Worm (Caenorhabditis elegans) whole organism, L3 larva: ENCODE measurements around the gene ttr-45.

Experiments used
- aly-2 ChIP-seq: fragments of 150-350 bp; optimal IDR thresholded peaks from 2 replicates; lab custom pipeline; 2014; ENCODE audit warnings: missing biosample characterization, missing genetic modification characterization
- ama-1 ChIP-seq: fragments of 150-350 bp; optimal IDR thresholded peaks from 2 replicates; lab custom pipeline; 2018
- ceh-16 ChIP-seq: sonication (generic microtip); optimal IDR thresholded peaks from 2 replicates; lab custom pipeline; 2017; ENCODE audit warnings: missing biosample characterization, missing genetic modification characterization
- ceh-28 ChIP-seq: fragments of 150-350 bp; optimal IDR thresholded peaks from 2 replicates; lab custom pipeline; 2014; ENCODE audit warnings: missing biosample characterization, missing genetic modification reagents, missing genetic modification characterization
- ceh-9 ChIP-seq: sonication (generic microtip); optimal IDR thresholded peaks from 2 replicates; lab custom pipeline; 2018; ENCODE audit warnings: missing biosample characterization, missing genetic modification characterization
- daf-12 ChIP-seq: fragments of 150-350 bp; optimal IDR thresholded peaks from 2 replicates; lab custom pipeline; 2014; ENCODE audit warnings: missing biosample characterization, missing genetic modification reagents, missing genetic modification characterization
- egl-27 ChIP-seq: sonication (generic microtip); optimal IDR thresholded peaks from 4 replicates; lab custom pipeline; 2017; ENCODE audit warnings: missing biosample characterization, missing genetic modification reagents, missing genetic modification characterization
- egl-5 ChIP-seq: fragments of 150-350 bp; optimal IDR thresholded peaks from 2 replicates; lab custom pipeline; 2017; ENCODE audit warnings: missing biosample characterization, missing genetic modification reagents, missing genetic modification characterization, inconsistent platforms
- elt-2 ChIP-seq: sonication (generic microtip); optimal IDR thresholded peaks from 2 replicates; lab custom pipeline; 2016; ENCODE audit warnings: missing genetic modification reagents, mild to moderate bottlenecking, missing genetic modification characterization, missing compliant biosample characterization
- elt-3 ChIP-seq, 3 experiments: fragments of 150-350 bp in 1 of 3; sonication (generic microtip) in 2 of 3; optimal IDR thresholded peaks; 2 replicates in 2 of 3; 4 replicates in 1 of 3; lab custom pipeline; 2014 to 2017; ENCODE audit warnings: missing biosample characterization in 3 of 3, missing genetic modification characterization in 3 of 3
- eor-1 ChIP-seq, 2 experiments: fragments of 150-350 bp; optimal IDR thresholded peaks; 2 replicates each; lab custom pipeline; 2014 to 2018; ENCODE audit warnings: missing biosample characterization in 2 of 2, missing genetic modification characterization in 2 of 2
- fkh-10 ChIP-seq: sonication (generic microtip); optimal IDR thresholded peaks from 2 replicates; lab custom pipeline; 2017; ENCODE audit warnings: missing biosample characterization, missing genetic modification reagents, missing genetic modification characterization
- hmg-11 ChIP-seq: sonication (generic microtip); optimal IDR thresholded peaks from 2 replicates; lab custom pipeline; 2016; ENCODE audit warnings: missing genetic modification characterization, missing compliant biosample characterization
- jun-1 ChIP-seq: fragments of 150-350 bp; optimal IDR thresholded peaks from 2 replicates; lab custom pipeline; 2014; ENCODE audit warnings: missing biosample characterization, missing genetic modification reagents, missing genetic modification characterization
- lin-15B ChIP-seq: fragments of 150-350 bp; optimal IDR thresholded peaks from 2 replicates; lab custom pipeline; 2014; ENCODE audit warnings: missing biosample characterization, missing genetic modification characterization
- lin-39 ChIP-seq: fragments of 150-350 bp; optimal IDR thresholded peaks from 2 replicates; lab custom pipeline; 2018; ENCODE audit warnings: missing biosample characterization, missing genetic modification reagents, missing genetic modification characterization
- nfya-1 ChIP-seq: sonication (generic microtip); optimal IDR thresholded peaks from 2 replicates; lab custom pipeline; 2017; ENCODE audit warnings: missing genetic modification characterization, mild to moderate bottlenecking, missing compliant biosample characterization, antibody characterized with exemption, moderate library complexity; ENCODE audit not compliant: insufficient read depth
- nhr-11 ChIP-seq: fragments of 150-350 bp; optimal IDR thresholded peaks from 2 replicates; lab custom pipeline; 2014; ENCODE audit warnings: missing biosample characterization, missing genetic modification characterization
- nhr-12 ChIP-seq: fragments of 150-350 bp; optimal IDR thresholded peaks from 2 replicates; lab custom pipeline; 2014; ENCODE audit warnings: missing biosample characterization, missing genetic modification characterization
- nhr-23 ChIP-seq: fragments of 150-350 bp; optimal IDR thresholded peaks from 2 replicates; lab custom pipeline; 2014; ENCODE audit warnings: missing biosample characterization, missing genetic modification reagents, missing genetic modification characterization
- nhr-25 ChIP-seq: sonication (generic microtip); optimal IDR thresholded peaks from 2 replicates; lab custom pipeline; 2017; ENCODE audit warnings: missing biosample characterization, missing genetic modification characterization
- nhr-28 ChIP-seq: fragments of 150-350 bp; optimal IDR thresholded peaks from 2 replicates; lab custom pipeline; 2014; ENCODE audit warnings: missing biosample characterization, missing genetic modification characterization
- nhr-43 ChIP-seq: sonication (generic microtip); optimal IDR thresholded peaks from 2 replicates; lab custom pipeline; 2016; ENCODE audit warnings: mild to moderate bottlenecking, missing genetic modification characterization, missing compliant biosample characterization; ENCODE audit not compliant: poor library complexity, severe bottlenecking
- nhr-67 ChIP-seq: fragments of 150-350 bp; optimal IDR thresholded peaks from 2 replicates; lab custom pipeline; 2014; ENCODE audit warnings: missing biosample characterization, missing genetic modification characterization
- nhr-76 ChIP-seq: fragments of 150-350 bp; sonication (generic microtip); optimal IDR thresholded peaks from 5 replicates; lab custom pipeline; 2014; ENCODE audit warnings: missing biosample characterization, missing genetic modification characterization
- nhr-77 ChIP-seq: fragments of 150-350 bp; optimal IDR thresholded peaks from 2 replicates; lab custom pipeline; 2014; ENCODE audit warnings: missing biosample characterization, missing genetic modification characterization
- pha-4 ChIP-seq: fragments of 150-350 bp; optimal IDR thresholded peaks from 2 replicates; lab custom pipeline; 2014; ENCODE audit warnings: missing biosample characterization, missing genetic modification reagents, missing genetic modification characterization
- sea-2 ChIP-seq: fragments of 150-350 bp; sonication (generic microtip); optimal IDR thresholded peaks from 4 replicates; lab custom pipeline; 2014; ENCODE audit warnings: missing biosample characterization, missing genetic modification reagents, missing genetic modification characterization
- tbx-2 ChIP-seq: sonication (generic microtip); optimal IDR thresholded peaks from 2 replicates; lab custom pipeline; 2016; ENCODE audit warnings: mild to moderate bottlenecking, missing genetic modification characterization, missing compliant biosample characterization
- unc-39 ChIP-seq: sonication (generic microtip); optimal IDR thresholded peaks from 4 replicates; lab custom pipeline; 2017; ENCODE audit warnings: missing biosample characterization, missing genetic modification characterization
- unc-62 ChIP-seq: fragments of 150-350 bp; sonication (generic microtip); optimal IDR thresholded peaks from 4 replicates; lab custom pipeline; 2014; ENCODE audit warnings: missing biosample characterization, missing genetic modification reagents, missing genetic modification characterization
- zag-1 ChIP-seq: fragments of 150-350 bp; optimal IDR thresholded peaks from 2 replicates; lab custom pipeline; 2014; ENCODE audit warnings: missing biosample characterization, missing genetic modification characterization
- ztf-11 ChIP-seq: fragments of 150-350 bp; optimal IDR thresholded peaks from 2 replicates; lab custom pipeline; 2014; ENCODE audit warnings: missing biosample characterization, missing genetic modification characterization
- ztf-4 ChIP-seq: fragments of 150-350 bp; optimal IDR thresholded peaks from 2 replicates; lab custom pipeline; 2014; ENCODE audit warnings: missing biosample characterization, missing genetic modification characterization

ttr-45 gene

DNA sequence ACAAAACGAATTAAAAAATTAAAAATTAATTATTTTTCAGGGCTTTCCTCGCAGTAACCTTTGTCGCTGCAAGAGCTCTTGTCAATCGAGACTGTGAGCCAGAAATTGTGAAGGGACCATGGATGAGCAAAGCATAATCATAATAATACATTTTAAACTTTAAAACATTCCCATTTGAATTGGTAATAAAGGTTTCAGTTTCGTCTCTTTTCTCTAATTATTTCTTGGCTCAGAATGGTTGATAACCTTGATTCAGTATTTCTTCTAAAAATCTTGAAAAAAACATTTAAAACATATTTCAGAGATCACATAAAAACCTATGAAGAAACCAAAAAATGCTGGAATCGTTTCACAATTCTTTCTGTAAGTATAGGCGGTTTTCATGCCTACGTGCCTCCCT is 4.8 kb downstream of the ttr-45 start, which contains the start of gene JC8.16:
Gene JC8.16 (plus strand): TSS at position 301 of the 400 bp plus-strand sequence.
- TF ChIP-seq aly-2 (tag; lab: Kevin White, UChicago) (no peak), tbx-2 (tag; lab: Kevin White, UChicago) (no peak), nhr-43 (tag; lab: Kevin White, UChicago) (no peak)
- TF ChIP-seq, all 47 proteins: peak for 0

DNA sequence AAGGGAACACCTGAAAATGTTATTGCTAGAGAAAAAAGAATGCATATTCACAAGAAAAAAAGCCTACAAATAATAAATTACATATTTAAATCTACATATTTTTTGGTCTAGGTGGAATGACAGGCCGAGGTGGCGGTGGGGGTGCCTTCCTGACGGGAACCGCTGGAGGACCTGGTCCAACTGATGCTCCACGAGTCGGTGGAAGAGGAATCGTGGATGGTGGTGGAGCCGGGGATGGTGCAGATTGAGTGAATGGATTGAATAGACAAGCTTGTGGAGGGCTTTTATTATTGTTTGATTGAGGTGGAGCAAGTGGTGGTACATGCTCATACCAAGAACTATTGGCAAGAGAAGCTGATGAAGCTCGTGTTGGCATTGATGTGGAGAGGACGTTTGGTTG is 7.8 kb downstream of the ttr-45 start:
- TF ChIP-seq fkh-10 (GFP tag; lab: Kevin White, UChicago) (no peak), nhr-12 (tag; lab: Kevin White, UChicago) (no peak), nhr-77 (tag; lab: Kevin White, UChicago) (no peak), aly-2 (tag; lab: Kevin White, UChicago) (no peak), nfya-1 (no peak), egl-27 (tag; lab: Kevin White, UChicago) (no peak)

DNA sequence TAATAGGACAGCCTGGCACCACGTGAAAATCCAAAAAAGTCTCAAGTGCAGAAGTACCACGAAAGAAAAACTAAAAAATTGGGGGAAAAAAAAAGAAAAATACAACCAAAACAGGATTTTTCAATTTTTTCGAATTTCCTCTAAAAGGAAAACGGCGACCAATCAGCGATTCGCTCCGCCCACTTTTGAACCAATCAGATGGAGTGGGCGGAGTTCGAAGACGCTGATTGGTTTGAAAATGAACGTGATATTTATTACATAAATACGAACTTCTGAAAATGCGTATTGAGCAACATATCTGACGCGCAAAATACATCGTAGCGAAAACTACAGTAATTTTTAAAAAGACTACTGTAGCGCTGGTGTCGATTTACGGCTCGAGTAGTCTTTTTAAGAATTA is 14.4 kb downstream of the ttr-45 start:
- TF ChIP-seq ceh-28 (tag; lab: Kevin White, UChicago) (no peak), nfya-1 (peak; percentile 57)

DNA sequence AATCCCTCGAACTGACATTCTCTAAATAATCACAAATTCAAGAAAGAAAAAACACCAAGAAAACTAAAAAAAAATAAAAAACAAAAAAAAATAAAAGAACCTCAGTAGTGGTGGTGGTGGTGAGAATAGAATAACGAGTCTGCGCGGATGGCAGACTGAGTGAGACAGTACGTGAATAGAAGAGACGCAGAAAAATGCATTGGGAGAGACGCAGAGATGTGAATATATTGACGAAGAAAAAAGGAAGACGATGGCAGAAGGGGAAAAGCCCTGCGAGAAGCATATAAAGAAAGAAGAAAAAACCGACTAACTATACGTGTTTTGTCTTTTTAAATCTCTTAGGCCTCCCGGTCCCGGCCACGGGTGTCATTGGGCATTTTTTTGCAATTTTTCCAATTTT is 18.5 kb downstream of the ttr-45 start, which contains the start of gene unc-26:
Gene unc-26 (minus strand): TSS at position 23 of the 400 bp plus-strand sequence.
- TF ChIP-seq jun-1 (tag; lab: Kevin White, UChicago) (no peak), nfya-1 (peak; percentile 80), lin-39 (peak; percentile 22), lin-15B (tag; lab: Kevin White, UChicago) (peak; percentile 17), daf-12 (tag; lab: Kevin White, UChicago) (no peak), egl-5 (tag; lab: Kevin White, UChicago) (peak; percentile 71), hmg-11 (tag; lab: Kevin White, UChicago) (peak; percentile 86)
- TF ChIP-seq, all 47 proteins: peak for 5

DNA sequence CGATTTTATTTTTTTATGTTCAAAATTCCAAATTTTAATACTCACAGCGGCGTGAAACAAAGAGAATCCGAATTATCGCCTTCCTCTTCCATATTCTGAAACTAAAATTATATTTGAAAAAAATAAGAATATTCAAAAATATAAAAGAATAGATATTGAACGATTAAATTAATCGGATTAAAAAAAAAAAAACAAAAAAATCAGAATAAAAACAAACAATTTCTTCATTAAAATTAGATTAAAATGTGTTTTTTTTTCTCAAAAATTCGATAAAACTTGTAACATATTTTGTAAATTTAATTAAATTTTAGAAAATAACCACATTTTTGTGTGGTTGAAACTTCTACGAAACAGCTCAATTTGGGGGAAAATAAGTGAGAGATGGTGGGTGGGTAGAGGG is 28.8 kb downstream of the ttr-45 start, which contains the start of gene cpsf-3:
Gene cpsf-3 (minus strand): TSS at position 101 of the 400 bp plus-strand sequence.
- TF ChIP-seq ceh-9 (tag; lab: Kevin White, UChicago) = no peak
- no peak for TF ChIP-seq ztf-4 (tag; lab: Kevin White, UChicago)
- TF ChIP-seq zag-1 (tag; lab: Kevin White, UChicago) = no peak
- TF ChIP-seq aly-2 (tag; lab: Kevin White, UChicago) = no peak
- no peak for TF ChIP-seq eor-1 (tag; optimal IDR thresholded peaks at IDR 0.05; lab: Kevin White, UChicago)

DNA sequence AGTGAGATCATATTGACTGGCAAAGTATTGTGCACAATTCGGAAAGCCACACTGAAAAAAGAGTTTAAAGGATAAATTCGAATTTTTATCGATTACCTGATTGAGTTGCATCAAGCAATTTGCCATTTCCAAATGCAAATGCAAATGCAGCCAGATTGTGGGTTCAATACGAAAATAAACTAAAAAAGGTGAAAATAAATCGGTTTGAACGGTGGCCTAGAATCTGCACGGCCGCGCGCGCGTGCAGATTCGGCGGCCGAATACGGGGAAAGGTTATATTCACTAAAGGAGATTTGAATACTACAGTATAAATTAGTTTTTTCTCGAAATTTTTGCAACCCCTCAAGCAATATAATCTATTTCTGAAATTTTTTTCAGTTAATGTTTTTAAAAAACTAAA is 35.3 kb downstream of the ttr-45 start, which contains the start of gene Y67H2A.10:
Gene Y67H2A.10 (minus strand): TSS at position 184 of the 400 bp plus-strand sequence.
- no peak for TF ChIP-seq nhr-11
- TF ChIP-seq ceh-28 (tag; lab: Kevin White, UChicago) = no peak
- TF ChIP-seq elt-2 (tag; lab: Kevin White, UChicago) = no peak
- peak; percentile 78 for TF ChIP-seq lin-39
- no peak for TF ChIP-seq nhr-23 (tag; lab: Kevin White, UChicago)
- peak; percentile 44 for TF ChIP-seq nfya-1
- TF ChIP-seq pha-4 = peak; percentile 45
- TF ChIP-seq ztf-11 = no peak
- peak; percentile 12 for TF ChIP-seq nhr-25 (tag; lab: Kevin White, UChicago)
- TF ChIP-seq nhr-76 (tag; lab: Kevin White, UChicago) = no peak
- TF ChIP-seq jun-1 (tag; lab: Kevin White, UChicago) = no peak
- TF ChIP-seq hmg-11 (tag; lab: Kevin White, UChicago) = peak; percentile 25
- TF ChIP-seq lin-15B (tag; lab: Kevin White, UChicago) = peak; percentile 64

DNA sequence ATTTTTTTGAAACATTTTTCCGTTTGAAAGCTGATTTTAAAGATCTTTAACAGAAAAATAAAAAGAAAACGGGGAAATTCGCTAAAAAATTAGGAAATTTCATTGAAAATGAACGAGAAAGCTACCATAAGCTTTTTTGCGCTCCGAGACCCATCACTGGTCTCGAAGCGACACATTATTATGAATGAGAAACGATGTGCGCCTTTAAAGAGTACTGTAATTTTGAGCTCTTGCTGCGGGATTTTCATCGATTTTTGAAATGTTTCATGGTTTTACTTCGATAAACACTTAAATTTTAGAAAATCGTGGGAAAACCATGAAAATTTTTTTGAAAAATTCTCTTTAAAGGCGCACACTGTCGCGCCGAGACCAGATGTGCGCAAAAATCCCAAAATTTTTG is 36.2 kb downstream of the ttr-45 start:
- TF ChIP-seq nfya-1 (no peak), nhr-43 (tag; lab: Kevin White, UChicago) (no peak), ceh-28 (tag; lab: Kevin White, UChicago) (no peak), sea-2 (GFP tag; lab: Kevin White, UChicago) (no peak), tbx-2 (tag; lab: Kevin White, UChicago) (no peak), ama-1 (lab: Kevin White, UChicago) (no peak), unc-39 (tag; lab: Kevin White, UChicago) (no peak), ceh-16 (no peak), jun-1 (tag; lab: Kevin White, UChicago) (no peak), elt-3 (tag; optimal IDR thresholded peaks at IDR 0.05; lab: Kevin White, UChicago) (no peak), unc-62 (GFP tag; lab: Kevin White, UChicago) (no peak), nhr-28 (tag; lab: Kevin White, UChicago) (no peak), nhr-67 (tag; lab: Kevin White, UChicago) (no peak)
